Worm (Caenorhabditis elegans) whole organism, young adult: ENCODE results near the gene R12A1.3.
A peak's percentile ranks its signal among the peaks of the same experiment; 100 is the strongest.

Experiments
- B0261.1 ChIP-seq: sonication (generic microtip); optimal IDR thresholded peaks from 2 replicates; lab custom pipeline; 2016; ENCODE audit warnings: mild to moderate bottlenecking, missing genetic modification characterization, moderate library complexity, missing compliant biosample characterization
- C17E4.6 ChIP-seq: fragments of 200-800 bp; sonication (Bioruptor generic); IDR thresholded peaks from 2 replicates; pipeline ENCODE4 v1.3.6; 2022; ENCODE audit warnings: missing genetic modification reagents, missing genetic modification characterization, missing compliant biosample characterization
- F23B12.7 ChIP-seq: sonication (generic microtip); optimal IDR thresholded peaks from 2 replicates; lab custom pipeline; 2017; ENCODE audit warnings: missing genetic modification characterization, mild to moderate bottlenecking, missing compliant biosample characterization, antibody characterized with exemption, moderate library complexity; ENCODE audit not compliant: insufficient read depth
- F57C9.4 ChIP-seq: sonication (generic microtip); optimal IDR thresholded peaks from 2 replicates; lab custom pipeline; 2017; ENCODE audit warnings: mild to moderate bottlenecking, missing genetic modification characterization, missing compliant biosample characterization
- Y53F4B.3 ChIP-seq: fragments of 200-800 bp; sonication (Bioruptor generic); IDR thresholded peaks from 2 replicates; pipeline ENCODE4 v1.3.6; 2022; ENCODE audit warnings: missing genetic modification reagents, missing genetic modification characterization, missing compliant biosample characterization
- Y56A3A.18 ChIP-seq: fragments of 200-800 bp; sonication (Bioruptor generic); IDR thresholded peaks from 2 replicates; pipeline ENCODE4 v1.3.6; 2022; ENCODE audit warnings: missing genetic modification reagents, missing genetic modification characterization, missing compliant biosample characterization
- Y79H2A.3 ChIP-seq: fragments of 200-800 bp; sonication (Bioruptor generic); conservative IDR thresholded peaks from 2 replicates; pipeline ENCODE4 v1.3.6; 2022; ENCODE audit warnings: missing genetic modification reagents, missing genetic modification characterization, missing compliant biosample characterization
- aptf-2 ChIP-seq: fragments of 200-800 bp; sonication (Bioruptor generic); conservative IDR thresholded peaks from 2 replicates; pipeline ENCODE4 v1.3.6; 2022; ENCODE audit warnings: missing genetic modification reagents, missing genetic modification characterization, missing compliant biosample characterization
- bed-2 ChIP-seq: fragments of 200-800 bp; sonication (Bioruptor generic); IDR thresholded peaks from 2 replicates; pipeline ENCODE4 v1.3.6; 2022; ENCODE audit warnings: missing genetic modification reagents, missing genetic modification characterization, missing compliant biosample characterization
- cebp-1 ChIP-seq, 2 experiments: fragments of 200-800 bp in 1 of 2; sonication (Bioruptor generic) in 1 of 2; sonication (generic microtip) in 1 of 2; IDR thresholded peaks in 1 of 2; optimal IDR thresholded peaks in 1 of 2; 2 replicates each; pipeline versions ENCODE4 v1.3.6 to Lab custom; 2017 to 2022; ENCODE audit warnings: missing compliant biosample characterization in 2 of 2, missing genetic modification characterization in 2 of 2, mild to moderate bottlenecking in 1 of 2, missing genetic modification reagents in 1 of 2, moderate library complexity in 1 of 2
- chd-7 ChIP-seq: sonication (generic microtip); optimal IDR thresholded peaks from 2 replicates; lab custom pipeline; 2016; ENCODE audit warnings: mild to moderate bottlenecking, missing genetic modification characterization, moderate library complexity, missing compliant biosample characterization
- efl-1 ChIP-seq: fragments of 150-350 bp; optimal IDR thresholded peaks from 2 replicates; lab custom pipeline; 2014; ENCODE audit warnings: missing biosample characterization, missing genetic modification reagents, missing genetic modification characterization
- egrh-3 ChIP-seq: fragments of 200-800 bp; sonication (Bioruptor generic); IDR thresholded peaks from 2 replicates; pipeline ENCODE4 v1.3.6; 2022; ENCODE audit warnings: missing genetic modification reagents, missing genetic modification characterization, missing compliant biosample characterization
- ets-4 ChIP-seq: fragments of 200-800 bp; sonication (Bioruptor generic); optimal IDR thresholded peaks from 2 replicates; lab custom pipeline; 2018; ENCODE audit warnings: mild to moderate bottlenecking, missing genetic modification characterization, missing compliant biosample characterization
- him-1 ChIP-seq: sonication (generic microtip); optimal IDR thresholded peaks from 2 replicates; lab custom pipeline; 2016; ENCODE audit warnings: missing genotype, missing genetic modification reagents, missing genetic modification characterization, missing compliant biosample characterization
- let-526 ChIP-seq: fragments of 200-800 bp; sonication (Bioruptor generic); IDR thresholded peaks from 2 replicates; pipeline ENCODE4 v1.3.6; 2022; ENCODE audit warnings: missing genetic modification reagents, missing genetic modification characterization, missing compliant biosample characterization
- let-607 ChIP-seq, 2 experiments: fragments of 200-800 bp in 1 of 2; sonication (Bioruptor generic) in 1 of 2; sonication (generic microtip) in 1 of 2; optimal IDR thresholded peaks; 2 replicates each; lab custom pipeline; 2016 to 2018; ENCODE audit warnings: mild to moderate bottlenecking in 2 of 2, missing compliant biosample characterization in 2 of 2, missing genetic modification characterization in 2 of 2, moderate library complexity in 2 of 2, missing genotype in 1 of 2
- lin-35 ChIP-seq, 3 experiments: fragments of 150-350 bp in 2 of 3; sonication (generic microtip) in 1 of 3; optimal IDR thresholded peaks; 2 replicates each; lab custom pipeline; 2014 to 2018; ENCODE audit warnings: missing biosample characterization in 3 of 3, missing genetic modification characterization in 3 of 3, missing genetic modification reagents in 3 of 3
- mcd-1 ChIP-seq: fragments of 200-800 bp; sonication (Bioruptor generic); IDR thresholded peaks from 2 replicates; pipeline ENCODE4 v1.3.6; 2022; ENCODE audit warnings: missing genetic modification reagents, missing genetic modification characterization, missing compliant biosample characterization
- mes-4 ChIP-seq: sonication (generic microtip); optimal IDR thresholded peaks from 2 replicates; lab custom pipeline; 2016; ENCODE audit warnings: missing genotype, missing genetic modification characterization, missing compliant biosample characterization
- nhr-80 ChIP-seq: sonication (generic microtip); optimal IDR thresholded peaks from 2 replicates; lab custom pipeline; 2016; ENCODE audit warnings: missing genetic modification characterization, missing compliant biosample characterization
- nhr-90 ChIP-seq: sonication (generic microtip); optimal IDR thresholded peaks from 2 replicates; lab custom pipeline; 2016; ENCODE audit warnings: missing genotype, mild to moderate bottlenecking, missing genetic modification characterization, missing compliant biosample characterization
- pbrm-1 ChIP-seq: fragments of 200-800 bp; sonication (Bioruptor generic); IDR thresholded peaks from 2 replicates; pipeline ENCODE4 v1.3.6; 2022; ENCODE audit warnings: missing genetic modification reagents, missing genetic modification characterization, missing compliant biosample characterization
- snpc-1.3 ChIP-seq: sonication (generic microtip); optimal IDR thresholded peaks from 2 replicates; lab custom pipeline; 2017; ENCODE audit warnings: missing genetic modification characterization, mild to moderate bottlenecking, missing compliant biosample characterization, antibody characterized with exemption, moderate library complexity, missing genotype, missing genetic modification reagents; ENCODE audit not compliant: insufficient read depth
- zfh-2 ChIP-seq: fragments of 200-800 bp; sonication (Bioruptor generic); conservative IDR thresholded peaks from 2 replicates; pipeline ENCODE4 v1.3.6; 2022; ENCODE audit warnings: missing genetic modification reagents, missing genetic modification characterization, missing compliant biosample characterization

Gene R12A1.3

ce11 chrV:1389838-1390237, 35.8 kb downstream of the R12A1.3 start:
- TF ChIP-seq Y56A3A.18: no peak
- no peak for TF ChIP-seq chd-7 (tag; lab: Kevin White, UChicago)
- peak; percentile 48 for TF ChIP-seq nhr-80 (tag; lab: Kevin White, UChicago)

ce11 chrV:1388247-1388646, 37.3 kb downstream of the R12A1.3 start:
- TF ChIP-seq nhr-80 (tag; lab: Kevin White, UChicago) (peak; percentile 37), pbrm-1 (no peak)

ce11 chrV:1383206-1383908, 42.2 kb downstream of the R12A1.3 start, which contains the start of gene rga-4:
Gene rga-4, minus strand, starts transcription at chrV:1383256.
- TF ChIP-seq aptf-2 (GFP tag; lab: Robert Waterston, UW): no peak
- TF ChIP-seq let-526 (GFP tag; lab: Robert Waterston, UW): no peak
- TF ChIP-seq B0261.1: no peak
- peak; percentile 11 for TF ChIP-seq efl-1 (GFP tag; lab: Kevin White, UChicago)
- TF ChIP-seq Y79H2A.3 (GFP tag; lab: Robert Waterston, UW): no peak
- no peak for TF ChIP-seq cebp-1 (GFP tag; IDR thresholded peaks at IDR 0.05; lab: Robert Waterston, UW)
- TF ChIP-seq cebp-1 (tag; optimal IDR thresholded peaks at IDR 0.05; lab: Kevin White, UChicago): peak; percentile 3
- TF ChIP-seq lin-35 (GFP tag; optimal IDR thresholded peaks at IDR 0.05; lab: Kevin White, UChicago): peak in 1 of 3 experiments; percentile 4
- peak; percentile 23 for TF ChIP-seq snpc-1.3 (tag; lab: Kevin White, UChicago)
- no peak for TF ChIP-seq bed-2 (GFP tag; lab: Robert Waterston, UW)
- no peak for TF ChIP-seq C17E4.6 (GFP tag; lab: Robert Waterston, UW)

DNA sequence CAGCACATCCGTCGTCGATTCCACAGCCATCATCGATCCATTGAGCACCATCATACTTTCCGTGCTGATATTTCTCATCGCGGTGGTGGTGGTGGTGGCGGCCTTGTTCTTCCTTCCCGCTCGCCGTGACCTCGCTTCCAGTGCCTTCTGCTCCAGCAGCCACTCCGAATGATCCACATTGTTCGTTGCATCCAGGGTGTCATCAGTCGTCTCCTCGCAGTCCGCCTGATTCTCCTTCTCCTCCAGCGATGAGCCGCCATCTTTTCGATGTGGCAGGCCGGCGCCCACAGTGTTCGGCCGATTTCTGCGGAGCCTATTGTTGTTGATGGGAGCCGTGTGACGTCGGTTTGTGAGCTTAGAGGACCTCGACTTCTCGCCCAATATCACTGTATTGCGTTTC, 47.6 kb downstream of the R12A1.3 start:
- TF ChIP-seq egrh-3 (GFP tag; lab: Robert Waterston, UW) (peak; percentile 51; the same call in 1 of the 2 replicates), him-1 (no peak), zfh-2 (GFP tag; lab: Robert Waterston, UW) (peak; percentile 84), nhr-90 (tag; lab: Kevin White, UChicago) (no peak), Y53F4B.3 (GFP tag; lab: Robert Waterston, UW) (no peak), mcd-1 (GFP tag; lab: Robert Waterston, UW) (0 out of 2 replicates have a peak, but pooled peaks have one; percentile 6)

DNA sequence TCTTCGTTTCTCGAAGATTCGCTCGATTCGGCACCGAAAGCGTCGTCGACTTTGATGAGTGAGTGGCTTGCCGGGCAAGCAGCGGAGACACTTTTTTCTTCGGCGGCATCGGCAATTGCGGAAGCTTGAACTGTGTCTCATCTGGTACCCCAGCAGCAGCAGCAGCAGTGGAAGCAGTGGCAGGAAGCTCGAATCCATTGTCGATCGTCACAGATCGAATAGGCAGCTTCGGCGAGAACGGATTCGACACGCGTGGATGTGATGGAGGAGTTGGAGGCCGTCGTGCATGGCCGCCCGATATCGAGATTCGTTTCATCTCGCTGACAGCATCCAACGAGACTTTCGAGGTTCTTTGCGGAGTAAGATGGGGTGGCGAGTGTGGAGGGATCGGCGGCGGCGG, 50.6 kb downstream of the R12A1.3 start:
- no peak for TF ChIP-seq mes-4 (tag; lab: Kevin White, UChicago)
- no peak for TF ChIP-seq ets-4 (GFP tag; lab: Kevin White, UChicago)
- no peak for TF ChIP-seq let-526 (GFP tag; lab: Robert Waterston, UW)
- peak; percentile 78 for TF ChIP-seq zfh-2 (GFP tag; lab: Robert Waterston, UW)
- no peak for TF ChIP-seq F23B12.7 (tag; lab: Kevin White, UChicago)
- TF ChIP-seq F57C9.4 (tag; lab: Kevin White, UChicago): no peak
- no peak for TF ChIP-seq him-1
- no peak for TF ChIP-seq let-607 (tag; optimal IDR thresholded peaks at IDR 0.05; lab: Kevin White, UChicago)
